Worm (Caenorhabditis elegans): ENCODE data around the gene srh-23.

srh-23 gene

ce11 chrV:4918664-4919257, 2.1 kb upstream of the srh-23 start, which contains the start of gene C02E7.6 (continued):
- TF ChIP-seq daf-16 (GFP tag; optimal IDR thresholded peaks at IDR 0.05), result no peak
- TF ChIP-seq daf-16 (tag; optimal IDR thresholded peaks at IDR 0.05), result no peak
- TF ChIP-seq rbr-2 (tag; optimal IDR thresholded peaks at IDR 0.05), result no peak

DNA sequence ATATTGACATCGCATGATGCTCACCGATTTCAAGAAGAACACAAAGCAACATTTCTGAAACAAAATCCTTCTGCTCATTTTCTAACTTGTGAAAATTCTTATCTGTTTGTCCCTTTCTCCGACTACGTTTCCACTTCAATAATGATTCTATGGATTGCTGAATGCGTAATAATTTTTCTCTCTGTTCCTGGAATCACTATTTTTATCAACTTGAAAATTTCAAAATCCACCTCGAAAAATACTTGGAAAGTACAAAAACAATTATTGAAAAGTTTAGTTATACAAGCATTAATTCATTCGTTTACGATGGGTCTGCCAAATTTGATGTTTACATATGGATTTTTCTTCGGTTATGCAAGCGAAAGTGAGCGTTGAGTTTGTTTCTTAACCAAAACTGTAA, 1.1 kb downstream of the srh-23 start, which contains the start of gene srh-22:
Gene srh-22, plus strand, starts transcription at position 301 of the 400 bp plus-strand sequence.
- TF ChIP-seq nhr-28 (tag; optimal IDR thresholded peaks at IDR 0.05) (no peak), pqm-1 (tag; optimal IDR thresholded peaks at IDR 0.05) (no peak), vab-7 (GFP tag; IDR thresholded peaks at IDR 0.05) (no peak), skn-1 (tag; optimal IDR thresholded peaks at IDR 0.05) (no peak), ama-1 (optimal IDR thresholded peaks at IDR 0.05) (no peak), zag-1 (tag; optimal IDR thresholded peaks at IDR 0.05) (no peak)

DNA sequence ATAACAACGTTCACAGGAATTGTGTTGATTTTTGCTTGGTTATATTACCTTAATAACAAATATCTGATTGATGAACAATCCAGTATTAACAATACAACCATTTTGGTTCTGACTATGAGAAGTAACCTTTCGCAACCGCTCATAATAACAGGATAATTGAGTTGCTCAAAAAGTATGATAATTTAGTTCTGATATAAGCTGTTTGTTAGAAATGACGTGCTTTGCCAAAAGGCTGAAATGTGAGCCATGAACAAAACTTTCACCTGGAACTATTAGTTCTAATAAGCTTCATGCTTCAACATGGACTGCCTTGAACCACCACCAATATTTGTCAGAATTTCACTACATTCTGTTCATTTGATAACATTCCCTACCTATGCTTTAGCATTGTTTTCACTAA, 3.7 kb downstream of the srh-23 start, which contains the start of gene srh-20:
Gene srh-20, plus strand, starts transcription at position 301 of the 400 bp plus-strand sequence.
- no peak for TF ChIP-seq aha-1 (tag)
- no peak for TF ChIP-seq spr-1 (tag; optimal IDR thresholded peaks at IDR 0.05)
- TF ChIP-seq tra-1 (GFP tag; IDR thresholded peaks at IDR 0.05), result no peak
- no peak for TF ChIP-seq hlh-30 (tag; optimal IDR thresholded peaks at IDR 0.05; ENCODE audit: insufficient read depth)
- no peak for TF ChIP-seq lin-13 (GFP tag; optimal IDR thresholded peaks at IDR 0.05)

DNA sequence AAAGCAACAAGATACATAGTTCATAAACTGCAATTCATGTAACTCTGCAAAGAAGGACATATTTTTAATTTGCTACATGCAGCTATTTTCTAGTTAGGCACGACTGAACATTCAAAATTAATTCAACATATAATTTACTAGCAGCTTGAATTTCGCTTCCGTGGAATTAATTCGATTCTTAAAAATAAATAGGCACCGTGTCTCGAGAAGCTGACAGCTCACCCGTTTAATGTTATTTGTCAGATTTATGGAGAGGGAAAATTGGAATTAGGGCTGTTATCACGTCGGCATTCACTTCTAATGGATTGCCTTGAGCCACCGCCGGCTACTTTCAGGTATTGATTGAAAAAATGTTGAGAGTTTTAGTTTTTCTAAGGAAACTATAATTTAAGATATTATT, 5.5 kb downstream of the srh-23 start, which contains the start of gene srh-21:
Gene srh-21, plus strand, starts transcription at position 301 of the 400 bp plus-strand sequence.
- TF ChIP-seq lin-13 (GFP tag; optimal IDR thresholded peaks at IDR 0.05) (no peak), unc-62 (GFP tag; optimal IDR thresholded peaks at IDR 0.05 in 1 of 2) (peak in 1 of 2 experiments; percentile 65), unc-62 (tag; optimal IDR thresholded peaks at IDR 0.05) (no peak)

DNA sequence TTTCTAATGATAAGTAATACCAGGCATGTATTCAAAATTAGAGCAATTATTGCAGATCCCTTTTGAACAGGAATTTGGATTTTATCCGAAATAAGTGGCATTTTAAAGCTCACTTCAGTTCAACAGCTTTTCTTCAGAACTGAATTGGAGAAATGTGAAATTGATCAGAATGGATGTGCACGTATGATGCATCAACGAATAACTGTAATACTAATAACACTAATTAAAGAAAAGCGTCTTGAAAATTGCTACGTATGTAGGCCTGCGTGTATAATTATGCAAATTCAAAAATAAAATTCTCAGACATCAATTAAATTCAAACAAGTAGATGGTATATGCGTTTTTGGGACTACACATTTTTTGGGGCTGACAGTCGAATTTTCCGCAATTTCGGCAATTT, 8.9 kb downstream of the srh-23 start, which contains the start of gene str-205:
Gene str-205, minus strand, starts transcription at position 101 of the 400 bp plus-strand sequence.
- no peak for TF ChIP-seq daf-19 (GFP tag; conservative IDR thresholded peaks at IDR 0.05)
- no peak for TF ChIP-seq ceh-20 (GFP tag; IDR thresholded peaks at IDR 0.05)
- no peak for TF ChIP-seq Y48G9A.11 (GFP tag; IDR thresholded peaks at IDR 0.05)
- TF ChIP-seq daf-8 (GFP tag; IDR thresholded peaks at IDR 0.05), result no peak
- no peak for TF ChIP-seq lsy-2 (tag; optimal IDR thresholded peaks at IDR 0.05)
- no peak for TF ChIP-seq dmd-6 (GFP tag; IDR thresholded peaks at IDR 0.05)
- TF ChIP-seq daf-16 (GFP tag; optimal IDR thresholded peaks at IDR 0.05), result no peak
- no peak for TF ChIP-seq daf-16 (tag; optimal IDR thresholded peaks at IDR 0.05)
- no peak for TF ChIP-seq dve-1 (tag; optimal IDR thresholded peaks at IDR 0.05; ENCODE audit: insufficient read depth)
- TF ChIP-seq hlh-30 (tag; optimal IDR thresholded peaks at IDR 0.05; ENCODE audit: insufficient read depth), result no peak
- no peak for TF ChIP-seq dmd-9 (GFP tag; IDR thresholded peaks at IDR 0.05)
- no peak for TF ChIP-seq Y105C5A.15 (GFP tag; IDR thresholded peaks at IDR 0.05)
- no peak for TF ChIP-seq snpc-1.2 (GFP tag; IDR thresholded peaks at IDR 0.05)
- TF ChIP-seq dpl-1 (GFP tag; optimal IDR thresholded peaks at IDR 0.05), result no peak
- no peak for TF ChIP-seq hlh-11 (tag; optimal IDR thresholded peaks at IDR 0.05)

DNA sequence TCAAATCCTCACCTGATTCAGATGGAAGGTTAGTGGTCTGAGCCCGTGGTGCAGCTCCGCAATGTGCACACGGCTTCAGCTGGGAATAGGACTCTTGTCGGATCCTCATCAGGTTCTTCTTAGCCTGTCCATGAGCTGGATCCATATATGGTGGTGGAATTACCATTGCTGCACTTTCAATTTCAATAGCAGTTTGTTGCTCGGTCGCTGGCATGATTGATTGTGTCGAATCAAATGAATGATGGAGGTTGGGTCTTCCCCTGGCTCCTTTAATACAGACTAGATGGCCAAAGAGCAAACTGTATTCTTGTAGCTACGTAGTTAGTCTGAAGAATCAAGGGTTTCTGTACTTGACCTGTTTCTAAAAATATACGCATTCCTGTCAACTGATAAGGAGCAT, 11.9 kb downstream of the srh-23 start, which contains the start of gene C02E7.10:
Gene C02E7.10, minus strand, starts transcription at position 232 of the 400 bp plus-strand sequence.
- peak in 1 of 2 experiments; percentile 90 for TF ChIP-seq unc-62 (GFP tag; optimal IDR thresholded peaks at IDR 0.05 in 1 of 2)
- TF ChIP-seq unc-62 (tag; optimal IDR thresholded peaks at IDR 0.05), result no peak
- TF ChIP-seq mes-2 (tag; optimal IDR thresholded peaks at IDR 0.05; ENCODE audit: poor library complexity, severe bottlenecking), result no peak

ce11 chrV:4933268-4933667, 12.4 kb downstream of the srh-23 start:
- TF ChIP-seq unc-62 (GFP tag; optimal IDR thresholded peaks at IDR 0.05 in 1 of 2) (peak in 1 of 2 experiments; percentile 98), unc-62 (tag; optimal IDR thresholded peaks at IDR 0.05) (no peak), lin-13 (GFP tag; optimal IDR thresholded peaks at IDR 0.05) (no peak), F49E8.2 (tag; optimal IDR thresholded peaks at IDR 0.05; ENCODE audit: borderline replicate concordance) (no peak)
